Worm (Caenorhabditis elegans) whole organism, L4 larva: ENCODE data around the gene sdz-26.
A peak's percentile ranks its signal among the peaks of the same experiment; 100 is the strongest.

Source experiments
- F10B5.3 ChIP-seq: sonication (generic microtip); optimal IDR thresholded peaks from 2 replicates; lab custom pipeline; 2016; ENCODE audit warnings: mild to moderate bottlenecking, missing genetic modification characterization, missing compliant biosample characterization
- F26F4.8 ChIP-seq: fragments of 200-800 bp; sonication (Bioruptor generic); conservative IDR thresholded peaks from 2 replicates; pipeline ENCODE4 v1.3.6; 2022; ENCODE audit warnings: missing genetic modification characterization, missing compliant biosample characterization
- F37D6.2 ChIP-seq: sonication (generic microtip); optimal IDR thresholded peaks from 2 replicates; lab custom pipeline; 2016; ENCODE audit warnings: mild to moderate bottlenecking, missing genetic modification characterization, missing compliant biosample characterization
- F49E8.2 ChIP-seq: sonication (generic microtip); optimal IDR thresholded peaks from 2 replicates; lab custom pipeline; 2016; ENCODE audit warnings: missing compliant biosample characterization, mild to moderate bottlenecking, missing genetic modification characterization, borderline replicate concordance
- Y5F2A.4 ChIP-seq: fragments of 200-800 bp; sonication (Bioruptor generic); optimal IDR thresholded peaks from 2 replicates; lab custom pipeline; 2018; ENCODE audit warnings: mild to moderate bottlenecking, missing genetic modification characterization, missing compliant biosample characterization
- ZK337.2 ChIP-seq: fragments of 200-800 bp; sonication (Bioruptor generic); IDR thresholded peaks from 2 replicates; pipeline ENCODE4 v1.3.6; 2022; ENCODE audit warnings: missing genetic modification reagents, missing genetic modification characterization, missing compliant biosample characterization
- aha-1 ChIP-seq: fragments of 150-350 bp; peaks from one replicate; lab custom pipeline; 2014; ENCODE audit warnings: missing biosample characterization, missing genetic modification characterization
- ama-1 ChIP-seq: fragments of 150-350 bp; optimal IDR thresholded peaks from 2 replicates; lab custom pipeline; 2014; ENCODE audit warnings: inconsistent platforms, mixed read lengths
- arid-1 ChIP-seq: fragments of 200-800 bp; sonication (Bioruptor generic); conservative IDR thresholded peaks from 2 replicates; pipeline ENCODE4 v1.3.6; 2022; ENCODE audit warnings: missing genetic modification reagents, missing genetic modification characterization, missing compliant biosample characterization
- attf-4 ChIP-seq: sonication (generic microtip); optimal IDR thresholded peaks from 3 replicates; lab custom pipeline; 2017; ENCODE audit warnings: missing biosample characterization, missing genetic modification characterization
- ceh-20 ChIP-seq: fragments of 200-800 bp; sonication (Bioruptor generic); IDR thresholded peaks from 2 replicates; pipeline ENCODE4 v1.3.6; 2022; ENCODE audit warnings: missing genetic modification reagents, missing genetic modification characterization, missing compliant biosample characterization
- cey-2 ChIP-seq: sonication (generic microtip); optimal IDR thresholded peaks from 3 replicates; lab custom pipeline; 2017; ENCODE audit warnings: missing genetic modification characterization, mild to moderate bottlenecking, missing compliant biosample characterization, antibody characterized with exemption, borderline replicate concordance; ENCODE audit not compliant: insufficient read depth
- ctbp-1 ChIP-seq: fragments of 200-800 bp; sonication (Bioruptor generic); IDR thresholded peaks from 2 replicates; pipeline ENCODE4 v1.3.6; 2022; ENCODE audit warnings: missing genetic modification reagents, missing genetic modification characterization, missing compliant biosample characterization
- daf-16 ChIP-seq, 3 experiments: sonication (generic microtip); optimal IDR thresholded peaks; 2 replicates each; lab custom pipeline; 2016 to 2017; ENCODE audit warnings: missing genetic modification characterization in 3 of 3, missing genetic modification reagents in 3 of 3, mild to moderate bottlenecking in 2 of 3, missing compliant biosample characterization in 2 of 3, missing biosample characterization in 1 of 3, moderate library complexity in 1 of 3
- dmd-6 ChIP-seq: fragments of 200-800 bp; sonication (Bioruptor generic); IDR thresholded peaks from 2 replicates; pipeline ENCODE4 v1.3.6; 2022; ENCODE audit warnings: missing genetic modification reagents, missing genetic modification characterization, missing compliant biosample characterization
- duxl-1 ChIP-seq: sonication (generic microtip); optimal IDR thresholded peaks from 2 replicates; lab custom pipeline; 2016; ENCODE audit warnings: mild to moderate bottlenecking, missing genetic modification characterization, moderate library complexity, missing compliant biosample characterization; ENCODE audit not compliant: poor library complexity
- egl-27 ChIP-seq: sonication (generic microtip); optimal IDR thresholded peaks from 3 replicates; lab custom pipeline; 2017; ENCODE audit warnings: missing biosample characterization, missing genetic modification reagents, missing genetic modification characterization
- egl-43 ChIP-seq: fragments of 200-800 bp; sonication (Bioruptor generic); IDR thresholded peaks from 2 replicates; pipeline ENCODE4 v1.3.6; 2022; ENCODE audit warnings: missing genetic modification reagents, missing genetic modification characterization, missing compliant biosample characterization
- fkh-10 ChIP-seq: fragments of 150-350 bp; optimal IDR thresholded peaks from 2 replicates; lab custom pipeline; 2014; ENCODE audit warnings: missing biosample characterization, missing genetic modification reagents, missing genetic modification characterization
- gei-8 ChIP-seq: fragments of 200-800 bp; sonication (Bioruptor generic); optimal IDR thresholded peaks from 2 replicates; lab custom pipeline; 2018; ENCODE audit warnings: mild to moderate bottlenecking, missing genetic modification characterization, missing compliant biosample characterization
- hif-1 ChIP-seq, 2 experiments: sonication (generic microtip); optimal IDR thresholded peaks; 2 replicates each; lab custom pipeline; 2016 to 2017; ENCODE audit warnings: missing compliant biosample characterization in 2 of 2, missing genetic modification characterization in 2 of 2, missing genetic modification reagents in 2 of 2, missing genotype in 2 of 2, mild to moderate bottlenecking in 1 of 2
- hlh-30 ChIP-seq: sonication (generic microtip); optimal IDR thresholded peaks from 2 replicates; lab custom pipeline; 2017; ENCODE audit warnings: antibody characterized with exemption, mild to moderate bottlenecking, missing genetic modification characterization, missing compliant biosample characterization; ENCODE audit not compliant: insufficient read depth
- jun-1 ChIP-seq: fragments of 150-350 bp; optimal IDR thresholded peaks from 2 replicates; lab custom pipeline; 2014; ENCODE audit warnings: missing biosample characterization, missing genetic modification reagents, missing genetic modification characterization
- lin-1 ChIP-seq: fragments of 200-800 bp; sonication (Bioruptor generic); IDR thresholded peaks from 2 replicates; pipeline ENCODE4 v1.3.6; 2022; ENCODE audit warnings: missing genetic modification reagents, missing genetic modification characterization, missing compliant biosample characterization
- lin-38 ChIP-seq: fragments of 200-800 bp; sonication (Bioruptor generic); IDR thresholded peaks from 2 replicates; pipeline ENCODE4 v1.3.6; 2022; ENCODE audit warnings: missing genetic modification reagents, missing genetic modification characterization, missing compliant biosample characterization
- lir-3 ChIP-seq: sonication (generic microtip); optimal IDR thresholded peaks from 2 replicates; lab custom pipeline; 2016; ENCODE audit warnings: mild to moderate bottlenecking, missing genetic modification characterization, missing compliant biosample characterization
- lsy-2 ChIP-seq, 2 experiments: fragments of 150-350 bp in 1 of 2; sonication (generic microtip) in 1 of 2; optimal IDR thresholded peaks; 2 replicates each; lab custom pipeline; 2014 to 2017; ENCODE audit warnings: missing biosample characterization in 2 of 2, missing genetic modification characterization in 2 of 2
- mdl-1 ChIP-seq, 2 experiments: fragments of 150-350 bp in 1 of 2; sonication (generic microtip) in 1 of 2; optimal IDR thresholded peaks; 2 replicates each; lab custom pipeline; 2014 to 2017; ENCODE audit warnings: missing biosample characterization in 2 of 2, missing genetic modification characterization in 2 of 2
- mes-2 ChIP-seq: sonication (generic microtip); optimal IDR thresholded peaks from 2 replicates; lab custom pipeline; 2016; ENCODE audit warnings: missing genotype, mild to moderate bottlenecking, missing genetic modification characterization, missing compliant biosample characterization; ENCODE audit not compliant: poor library complexity, severe bottlenecking
- nhr-28 ChIP-seq: fragments of 150-350 bp; optimal IDR thresholded peaks from 2 replicates; lab custom pipeline; 2014; ENCODE audit warnings: missing biosample characterization, missing genetic modification characterization
- nhr-41 ChIP-seq: fragments of 200-800 bp; sonication (Bioruptor generic); IDR thresholded peaks from 2 replicates; pipeline ENCODE4 v1.3.6; 2022; ENCODE audit warnings: missing genetic modification reagents, missing genetic modification characterization, missing compliant biosample characterization
- nhr-42 ChIP-seq: fragments of 200-800 bp; sonication (Bioruptor generic); IDR thresholded peaks from 2 replicates; pipeline ENCODE4 v1.3.6; 2022; ENCODE audit warnings: missing genetic modification characterization, missing compliant biosample characterization
- nhr-77 ChIP-seq: fragments of 150-350 bp; optimal IDR thresholded peaks from 2 replicates; lab custom pipeline; 2014; ENCODE audit warnings: missing biosample characterization, missing genetic modification characterization
- pha-4 ChIP-seq, 2 experiments: fragments of 150-350 bp in 1 of 2; fragments of 200-800 bp in 1 of 2; sonication (Bioruptor generic) in 1 of 2; IDR thresholded peaks in 1 of 2; optimal IDR thresholded peaks in 1 of 2; 2 replicates each; pipeline versions ENCODE4 v1.3.6 to Lab custom; 2014 to 2022; ENCODE audit warnings: missing genetic modification characterization in 2 of 2, missing genetic modification reagents in 2 of 2, missing biosample characterization in 1 of 2, missing compliant biosample characterization in 1 of 2
- pqm-1 ChIP-seq: sonication (generic microtip); optimal IDR thresholded peaks from 2 replicates; lab custom pipeline; 2017; ENCODE audit warnings: missing biosample characterization, missing genetic modification characterization
- saeg-2 ChIP-seq: fragments of 200-800 bp; sonication (Bioruptor generic); IDR thresholded peaks from 2 replicates; pipeline ENCODE4 v1.3.6; 2022; ENCODE audit warnings: missing genetic modification reagents, missing genetic modification characterization, missing compliant biosample characterization
- sdz-12 ChIP-seq: fragments of 200-800 bp; sonication (Bioruptor generic); optimal IDR thresholded peaks from 2 replicates; lab custom pipeline; 2018; ENCODE audit warnings: mild to moderate bottlenecking, missing genetic modification characterization, missing compliant biosample characterization
- skn-1 ChIP-seq: fragments of 150-350 bp; optimal IDR thresholded peaks from 2 replicates; lab custom pipeline; 2014; ENCODE audit warnings: missing biosample characterization, missing genetic modification characterization
- snpc-4 ChIP-seq: fragments of 150-350 bp; optimal IDR thresholded peaks from 2 replicates; lab custom pipeline; 2014; ENCODE audit warnings: missing biosample characterization, missing genetic modification characterization
- spr-1 ChIP-seq: sonication (generic microtip); optimal IDR thresholded peaks from 2 replicates; lab custom pipeline; 2016; ENCODE audit warnings: mild to moderate bottlenecking, missing genetic modification characterization, missing compliant biosample characterization
- tra-1 ChIP-seq: fragments of 200-800 bp; sonication (Bioruptor generic); IDR thresholded peaks from 2 replicates; pipeline ENCODE4 v1.3.6; 2022; ENCODE audit warnings: missing genetic modification reagents, missing genetic modification characterization, missing compliant biosample characterization
- unc-130 ChIP-seq: sonication (generic microtip); optimal IDR thresholded peaks from 2 replicates; lab custom pipeline; 2016; ENCODE audit warnings: missing genetic modification reagents, missing genetic modification characterization, missing compliant biosample characterization
- unc-39 ChIP-seq: sonication (generic microtip); optimal IDR thresholded peaks from 2 replicates; lab custom pipeline; 2017; ENCODE audit warnings: missing biosample characterization, missing genetic modification characterization
- vab-7 ChIP-seq: fragments of 200-800 bp; sonication (Bioruptor generic); IDR thresholded peaks from 2 replicates; pipeline ENCODE4 v1.3.6; 2022; ENCODE audit warnings: missing genetic modification reagents, missing genetic modification characterization, missing compliant biosample characterization
- zag-1 ChIP-seq: fragments of 150-350 bp; optimal IDR thresholded peaks from 2 replicates; lab custom pipeline; 2014; ENCODE audit warnings: missing biosample characterization, missing genetic modification characterization
- zfp-3 ChIP-seq: fragments of 200-800 bp; sonication (Bioruptor generic); conservative IDR thresholded peaks from 2 replicates; pipeline ENCODE4 v1.3.6; 2022; ENCODE audit warnings: missing genetic modification reagents, missing genetic modification characterization, missing compliant biosample characterization
- ztf-11 ChIP-seq: fragments of 150-350 bp; optimal IDR thresholded peaks from 2 replicates; lab custom pipeline; 2014; ENCODE audit warnings: missing biosample characterization, missing genetic modification characterization
- ztf-7 ChIP-seq: fragments of 150-350 bp; optimal IDR thresholded peaks from 2 replicates; lab custom pipeline; 2014; ENCODE audit warnings: missing biosample characterization, missing genetic modification characterization

The sdz-26 gene

DNA sequence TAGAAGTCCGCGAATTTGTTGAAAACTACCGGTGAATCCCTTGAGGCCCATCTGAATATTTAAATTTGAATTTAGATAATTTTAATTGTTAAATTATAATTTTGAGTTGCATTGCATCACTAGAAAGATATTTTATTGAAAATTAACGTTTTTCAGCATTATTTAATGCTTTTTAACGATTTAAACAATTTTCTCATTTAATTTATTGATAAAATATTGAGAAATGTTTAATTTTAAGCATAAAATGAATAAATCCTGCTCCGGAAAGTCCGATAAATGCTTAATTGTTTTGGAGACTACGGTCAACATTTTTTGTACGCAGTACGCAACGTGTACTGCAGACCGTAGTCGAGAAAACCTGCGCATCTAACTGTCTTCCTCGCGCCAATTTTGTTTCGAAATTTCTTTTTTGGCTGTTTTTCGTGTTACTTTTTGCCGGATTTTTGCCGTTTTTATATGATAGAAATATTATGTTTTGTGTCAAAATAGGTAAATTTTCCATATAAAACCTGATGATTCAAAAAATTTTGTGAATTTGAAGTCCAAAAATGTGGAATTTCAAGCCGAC is 32.1 kb upstream of the sdz-26 start, which contains the start of the genes Y54G11A.17, lin-7 and elof-1 (continued):
- peak; percentile 78 for TF ChIP-seq fkh-10 (GFP tag; lab: Kevin White, UChicago)
- no peak for TF ChIP-seq ztf-11
- peak; percentile 57; the same call in 1 of the 2 replicates for TF ChIP-seq ceh-20 (GFP tag; lab: Robert Waterston, UW)
- peak; percentile 60 for TF ChIP-seq nhr-28 (tag; lab: Kevin White, UChicago)
- no peak for TF ChIP-seq nhr-41
- TF ChIP-seq mdl-1 (tag; optimal IDR thresholded peaks at IDR 0.05; lab: Kevin White, UChicago) = peak in 1 of 2 experiments; percentile 58
- no peak for TF ChIP-seq zfp-3 (GFP tag; lab: Robert Waterston, UW)
- no peak for TF ChIP-seq jun-1
- no peak for TF ChIP-seq pqm-1 (tag; lab: Kevin White, UChicago)
- TF ChIP-seq lin-38 (GFP tag; lab: Robert Waterston, UW) = peak; percentile 83
- TF ChIP-seq F37D6.2 (tag; lab: Kevin White, UChicago) = peak; percentile 44
- peak; percentile 71 for TF ChIP-seq arid-1 (GFP tag; lab: Robert Waterston, UW)
- TF ChIP-seq ZK337.2 (GFP tag; lab: Robert Waterston, UW) = no peak
- peak; percentile 88 for TF ChIP-seq ama-1 (lab: Kevin White, UChicago)
- TF ChIP-seq lin-1 = 0 out of 2 replicates have a peak, but pooled peaks have one; percentile 9
- peak; percentile 73 for TF ChIP-seq unc-130 (GFP tag; lab: Kevin White, UChicago)
- peak; percentile 88 for TF ChIP-seq aha-1 (tag; lab: Kevin White, UChicago)
- TF ChIP-seq snpc-4 = no peak
- no peak for TF ChIP-seq saeg-2
- peak; percentile 74 for TF ChIP-seq ztf-7 (tag; lab: Kevin White, UChicago)
- no peak for TF ChIP-seq lir-3 (tag; lab: Kevin White, UChicago)
- TF ChIP-seq dmd-6 (GFP tag; lab: Robert Waterston, UW) = peak; percentile 56; the same call in 1 of the 2 replicates
- TF ChIP-seq spr-1 (tag; lab: Kevin White, UChicago) = peak; percentile 17
- peak; percentile 92 for TF ChIP-seq hlh-30 (tag; lab: Kevin White, UChicago)
- 0 out of 2 replicates have a peak, but pooled peaks have one; percentile 13 for TF ChIP-seq ctbp-1 (GFP tag; lab: Robert Waterston, UW)
- peak in 1 of 2 experiments; percentile 85 for TF ChIP-seq hif-1 (tag; optimal IDR thresholded peaks at IDR 0.05; lab: Kevin White, UChicago)
- no peak for TF ChIP-seq egl-27
- peak; percentile 32 for TF ChIP-seq duxl-1 (tag; lab: Kevin White, UChicago)
- TF ChIP-seq F49E8.2 (tag; lab: Kevin White, UChicago) = no peak
- peak; percentile 92 for TF ChIP-seq mes-2 (tag; lab: Kevin White, UChicago)
- TF ChIP-seq pha-4 (GFP tag; IDR thresholded peaks at IDR 0.05; lab: Robert Waterston, UW) = peak; percentile 31; the same call in 1 of the 2 replicates
- peak; percentile 93 for TF ChIP-seq pha-4 (tag; optimal IDR thresholded peaks at IDR 0.05; lab: Kevin White, UChicago)
- TF ChIP-seq daf-16 (GFP tag; optimal IDR thresholded peaks at IDR 0.05; lab: Kevin White, UChicago) = no peak
- TF ChIP-seq daf-16 (tag; optimal IDR thresholded peaks at IDR 0.05; lab: Kevin White, UChicago) = peak; percentile 81
- peak; percentile 89 for TF ChIP-seq nhr-42 (GFP tag; lab: Robert Waterston, UW)

ce11 chrII:14350768-14351167 is 30.8 kb upstream of the sdz-26 start:
- no peak for TF ChIP-seq F26F4.8 (GFP tag; lab: Robert Waterston, UW)
- TF ChIP-seq lsy-2 (tag; optimal IDR thresholded peaks at IDR 0.05; lab: Kevin White, UChicago) = peak in 1 of 2 experiments; percentile 22
- TF ChIP-seq dmd-6 (GFP tag; lab: Robert Waterston, UW) = no peak
- TF ChIP-seq F10B5.3 (tag; lab: Kevin White, UChicago) = no peak
- TF ChIP-seq nhr-77 (tag; lab: Kevin White, UChicago) = no peak
- no peak for TF ChIP-seq unc-39 (tag; lab: Kevin White, UChicago)
- TF ChIP-seq attf-4 = no peak
- TF ChIP-seq gei-8 = no peak
- peak; percentile 6 for TF ChIP-seq unc-130 (GFP tag; lab: Kevin White, UChicago)
- no peak for TF ChIP-seq vab-7 (GFP tag; lab: Robert Waterston, UW)
- TF ChIP-seq tra-1 (GFP tag; lab: Robert Waterston, UW) = no peak
- TF ChIP-seq zag-1 (tag; lab: Kevin White, UChicago) = no peak
- no peak for TF ChIP-seq Y5F2A.4 (GFP tag; lab: Kevin White, UChicago)
- peak; percentile 24 for TF ChIP-seq duxl-1 (tag; lab: Kevin White, UChicago)
- TF ChIP-seq sdz-12 (GFP tag; lab: Kevin White, UChicago) = no peak
- no peak for TF ChIP-seq cey-2 (tag; lab: Kevin White, UChicago)
- no peak for TF ChIP-seq skn-1 (tag; lab: Kevin White, UChicago)
- peak; percentile 60; the same call in 1 of the 2 replicates for TF ChIP-seq egl-43 (GFP tag; lab: Robert Waterston, UW)
